Fruit fly (Drosophila melanogaster) whole organism, embryonic: ENCODE results near the gene Ccdc114.

Experiments
- B-H1 ChIP-seq: fragments of 200-800 bp; sonication (Bioruptor generic); IDR thresholded peaks from 3 replicates; pipeline ENCODE4 v1.3.6; 2022; ENCODE audit warnings: missing biosample characterization, missing genetic modification characterization
- CG10147 ChIP-seq: fragments of 200-800 bp; sonication (Bioruptor generic); optimal IDR thresholded peaks from 2 replicates; lab custom pipeline; 2019; ENCODE audit warnings: missing biosample characterization, mild to moderate bottlenecking, missing genetic modification characterization, moderate library complexity
- CG10267 ChIP-seq: fragments of 200-800 bp; sonication (Bioruptor generic); optimal IDR thresholded peaks from 2 replicates; lab custom pipeline; 2018; ENCODE audit warnings: missing biosample characterization, mild to moderate bottlenecking, missing genetic modification characterization, moderate library complexity
- CG10321 ChIP-seq: fragments of 200-800 bp; sonication (Bioruptor generic); IDR thresholded peaks from 2 replicates; pipeline ENCODE4 v1.3.6; 2022; ENCODE audit warnings: missing biosample characterization, missing genetic modification characterization
- CG11723 ChIP-seq: fragments of 200-800 bp; sonication (Bioruptor generic); optimal IDR thresholded peaks from 2 replicates; lab custom pipeline; 2017; ENCODE audit warnings: missing biosample characterization, mild to moderate bottlenecking, missing genetic modification characterization
- CG12744 ChIP-seq: fragments of 200-800 bp; sonication (Bioruptor generic); optimal IDR thresholded peaks from 2 replicates; lab custom pipeline; 2016; ENCODE audit warnings: missing biosample characterization, missing genetic modification characterization
- CG15514 ChIP-seq: fragments of 200-800 bp; sonication (Bioruptor generic); optimal IDR thresholded peaks from 3 replicates; lab custom pipeline; 2017; ENCODE audit warnings: missing biosample characterization, missing genetic modification characterization, mild to moderate bottlenecking, moderate library complexity, missing genetic modification reagents
- CG15696 ChIP-seq: fragments of 200-800 bp; sonication (Bioruptor generic); optimal IDR thresholded peaks from 2 replicates; lab custom pipeline; 2019; ENCODE audit warnings: missing biosample characterization, mild to moderate bottlenecking, missing genetic modification characterization, moderate library complexity
- CG17328 ChIP-seq: fragments of 200-800 bp; sonication (Bioruptor generic); IDR thresholded peaks from 2 replicates; pipeline ENCODE4 v1.3.6; 2022; ENCODE audit warnings: missing biosample characterization, missing genetic modification characterization
- CG1832 ChIP-seq: fragments of 200-800 bp; sonication (Bioruptor generic); optimal IDR thresholded peaks from 2 replicates; lab custom pipeline; 2017; ENCODE audit warnings: missing biosample characterization, mild to moderate bottlenecking, missing genetic modification characterization, inconsistent platforms
- CG2712 ChIP-seq: fragments of 200-800 bp; optimal IDR thresholded peaks from 3 replicates; lab custom pipeline; 2019; ENCODE audit warnings: missing biosample characterization, mild to moderate bottlenecking, missing genetic modification characterization, moderate library complexity
- CG30403 ChIP-seq: fragments of 200-800 bp; sonication (Bioruptor generic); optimal IDR thresholded peaks from 3 replicates; lab custom pipeline; 2016; ENCODE audit warnings: missing biosample characterization, missing genetic modification characterization
- CG32532 ChIP-seq: fragments of 200-800 bp; sonication (Bioruptor generic); IDR thresholded peaks from 2 replicates; pipeline ENCODE4 v1.3.6; 2022; ENCODE audit warnings: missing biosample characterization, missing genetic modification characterization
- CG9609 ChIP-seq: fragments of 200-800 bp; sonication (Bioruptor generic); optimal IDR thresholded peaks from 3 replicates; lab custom pipeline; 2016; ENCODE audit warnings: missing biosample characterization, missing genetic modification characterization
- Chrac-16 ChIP-seq: fragments of 200-800 bp; sonication (Bioruptor generic); optimal IDR thresholded peaks from 3 replicates; lab custom pipeline; 2016; ENCODE audit warnings: missing biosample characterization, missing genetic modification characterization
- Dad ChIP-seq: fragments of 200-800 bp; sonication (Bioruptor generic); optimal IDR thresholded peaks from 3 replicates; lab custom pipeline; 2016; ENCODE audit warnings: missing biosample characterization, missing genetic modification characterization
- Dbx ChIP-seq: fragments of 200-800 bp; sonication (Bioruptor generic); IDR thresholded peaks from 3 replicates; pipeline ENCODE4 v1.3.6; 2022; ENCODE audit warnings: missing biosample characterization, missing genetic modification characterization
- Dek ChIP-seq: fragments of 200-800 bp; sonication (Bioruptor generic); optimal IDR thresholded peaks from 3 replicates; lab custom pipeline; 2019; ENCODE audit warnings: missing biosample characterization, mild to moderate bottlenecking, missing genetic modification characterization, moderate library complexity
- Dll ChIP-seq: fragments of 200-800 bp; sonication (Bioruptor generic); IDR thresholded peaks from 4 replicates; pipeline ENCODE4 v1.3.6; 2022; ENCODE audit warnings: missing biosample characterization, missing genetic modification characterization; ENCODE audit not compliant: partially characterized antibody
- Hr78 ChIP-seq, 2 experiments: fragments of 200-800 bp in 1 of 2; fragments of >200 bp in 1 of 2; sonication (Bioruptor generic) in 1 of 2; optimal IDR thresholded peaks; 2 replicates each; lab custom pipeline; 2017 to 2019; ENCODE audit warnings: missing biosample characterization in 2 of 2, missing genetic modification characterization in 2 of 2, mild to moderate bottlenecking in 1 of 2, moderate library complexity in 1 of 2
- Mad ChIP-seq: fragments of 200-800 bp; sonication (Bioruptor generic); optimal IDR thresholded peaks from 2 replicates; lab custom pipeline; 2016; ENCODE audit warnings: missing biosample characterization, missing genetic modification characterization
- Myb ChIP-seq: fragments of 200-800 bp; sonication (Bioruptor generic); optimal IDR thresholded peaks from 2 replicates; lab custom pipeline; 2016; ENCODE audit warnings: missing biosample characterization, missing genetic modification characterization
- NFAT ChIP-seq: fragments of 200-800 bp; sonication (Bioruptor generic); IDR thresholded peaks from 2 replicates; pipeline ENCODE4 v1.3.6; 2022; ENCODE audit warnings: missing biosample characterization, missing genetic modification characterization
- Nf-YB ChIP-seq: fragments of 200-800 bp; sonication (Bioruptor generic); optimal IDR thresholded peaks from 3 replicates; lab custom pipeline; 2019; ENCODE audit warnings: missing biosample characterization, mild to moderate bottlenecking, missing genetic modification characterization, moderate library complexity
- Nf-YC ChIP-seq: fragments of 200-800 bp; optimal IDR thresholded peaks from 3 replicates; lab custom pipeline; 2019; ENCODE audit warnings: missing biosample characterization, mild to moderate bottlenecking, missing genetic modification characterization, moderate library complexity
- Optix ChIP-seq: fragments of 200-800 bp; sonication (Bioruptor generic); IDR thresholded peaks from 3 replicates; pipeline ENCODE4 v1.3.6; 2022; ENCODE audit warnings: missing biosample characterization, missing genetic modification characterization
- Rx ChIP-seq: fragments of 200-800 bp; sonication (Bioruptor generic); IDR thresholded peaks from 2 replicates; pipeline ENCODE4 v1.3.6; 2022; ENCODE audit warnings: missing biosample characterization, missing genetic modification characterization
- Scr ChIP-seq: fragments of 200-800 bp; sonication (Bioruptor generic); IDR thresholded peaks from 2 replicates; pipeline ENCODE4 v1.3.6; 2022; ENCODE audit warnings: missing biosample characterization, missing genetic modification characterization; ENCODE audit not compliant: partially characterized antibody
- Six4 ChIP-seq: fragments of 200-800 bp; sonication (Bioruptor generic); optimal IDR thresholded peaks from 2 replicates; lab custom pipeline; 2016; ENCODE audit warnings: missing biosample characterization, missing genetic modification characterization
- Stat92E ChIP-seq, 3 experiments: fragments of >200 bp in 2 of 3; fragments of 200-800 bp in 1 of 3; sonication (Bioruptor generic) in 1 of 3; optimal IDR thresholded peaks; 2 replicates each; lab custom pipeline; 2017 to 2019; ENCODE audit warnings: missing biosample characterization in 3 of 3, missing genetic modification characterization in 3 of 3, mild to moderate bottlenecking in 1 of 3, moderate library complexity in 1 of 3
- al ChIP-seq: fragments of 200-800 bp; sonication (Bioruptor generic); IDR thresholded peaks from 2 replicates; pipeline ENCODE4 v1.3.6; 2022; ENCODE audit warnings: missing biosample characterization, missing genetic modification characterization
- amos ChIP-seq: fragments of 200-800 bp; sonication (Bioruptor generic); IDR thresholded peaks from 2 replicates; pipeline ENCODE4 v1.3.6; 2022; ENCODE audit warnings: missing biosample characterization, missing genetic modification characterization; ENCODE audit not compliant: partially characterized antibody
- bab2 ChIP-seq: fragments of 200-800 bp; sonication (Bioruptor generic); optimal IDR thresholded peaks from 2 replicates; lab custom pipeline; 2016; ENCODE audit warnings: missing biosample characterization, missing genetic modification characterization
- bsh ChIP-seq, 2 experiments: fragments of 200-800 bp; sonication (Bioruptor generic); optimal IDR thresholded peaks; 2 replicates each; lab custom pipeline; 2017 to 2018; ENCODE audit warnings: mild to moderate bottlenecking in 2 of 2, missing biosample characterization in 2 of 2, missing genetic modification characterization in 2 of 2, moderate library complexity in 1 of 2
- cad ChIP-seq: fragments of >200 bp; optimal IDR thresholded peaks from 2 replicates; lab custom pipeline; 2017; ENCODE audit warnings: missing biosample characterization, missing genetic modification characterization
- cg ChIP-seq: fragments of 200-800 bp; sonication (Bioruptor generic); optimal IDR thresholded peaks from 3 replicates; lab custom pipeline; 2019; ENCODE audit warnings: missing biosample characterization, mild to moderate bottlenecking, missing genetic modification characterization, moderate library complexity
- chinmo ChIP-seq: fragments of 200-800 bp; sonication (Bioruptor generic); IDR thresholded peaks from 4 replicates; pipeline ENCODE4 v1.3.6; 2022; ENCODE audit warnings: missing biosample characterization, missing genetic modification characterization; ENCODE audit not compliant: partially characterized antibody
- exex ChIP-seq: fragments of 200-800 bp; sonication (Bioruptor generic); optimal IDR thresholded peaks from 4 replicates; lab custom pipeline; 2018; ENCODE audit warnings: missing biosample characterization, mild to moderate bottlenecking, missing genetic modification characterization, moderate library complexity
- ftz-f1 ChIP-seq: fragments of 200-800 bp; sonication (Bioruptor generic); optimal IDR thresholded peaks from 2 replicates; lab custom pipeline; 2016; ENCODE audit warnings: missing biosample characterization, missing genetic modification characterization
- grau ChIP-seq: fragments of 200-800 bp; optimal IDR thresholded peaks from 3 replicates; lab custom pipeline; 2019; ENCODE audit warnings: missing biosample characterization, mild to moderate bottlenecking, missing genetic modification characterization, moderate library complexity
- grn ChIP-seq: fragments of 200-800 bp; sonication (Bioruptor generic); optimal IDR thresholded peaks from 3 replicates; lab custom pipeline; 2017; ENCODE audit warnings: missing biosample characterization, missing genetic modification characterization
- gsb-n ChIP-seq: fragments of 200-800 bp; sonication (Bioruptor generic); optimal IDR thresholded peaks from 3 replicates; lab custom pipeline; 2018; ENCODE audit warnings: missing biosample characterization, mild to moderate bottlenecking, missing genetic modification characterization
- kay ChIP-seq: fragments of 200-800 bp; sonication (Bioruptor generic); optimal IDR thresholded peaks from 2 replicates; lab custom pipeline; 2016; ENCODE audit warnings: missing biosample characterization, missing genetic modification characterization
- pb ChIP-seq: fragments of 200-800 bp; sonication (Bioruptor generic); optimal IDR thresholded peaks from 3 replicates; lab custom pipeline; 2016; ENCODE audit warnings: missing biosample characterization, missing genetic modification characterization
- phol ChIP-seq: fragments of 200-800 bp; sonication (Bioruptor generic); optimal IDR thresholded peaks from 3 replicates; lab custom pipeline; 2018; ENCODE audit warnings: missing biosample characterization, mild to moderate bottlenecking, missing genetic modification characterization, moderate library complexity
- sens ChIP-seq: fragments of 200-800 bp; sonication (Bioruptor generic); peaks from one replicate; lab custom pipeline; 2016; ENCODE audit warnings: missing biosample characterization, missing genetic modification characterization
- slbo ChIP-seq: fragments of 200-800 bp; sonication (Bioruptor generic); IDR thresholded peaks from 2 replicates; pipeline ENCODE4 v1.3.6; 2022; ENCODE audit warnings: missing biosample characterization, missing genetic modification characterization
- twi ChIP-seq: fragments of 200-800 bp; optimal IDR thresholded peaks from 2 replicates; lab custom pipeline; 2019; ENCODE audit warnings: missing biosample characterization, mild to moderate bottlenecking, missing genetic modification characterization, moderate library complexity

Gene Ccdc114

DNA sequence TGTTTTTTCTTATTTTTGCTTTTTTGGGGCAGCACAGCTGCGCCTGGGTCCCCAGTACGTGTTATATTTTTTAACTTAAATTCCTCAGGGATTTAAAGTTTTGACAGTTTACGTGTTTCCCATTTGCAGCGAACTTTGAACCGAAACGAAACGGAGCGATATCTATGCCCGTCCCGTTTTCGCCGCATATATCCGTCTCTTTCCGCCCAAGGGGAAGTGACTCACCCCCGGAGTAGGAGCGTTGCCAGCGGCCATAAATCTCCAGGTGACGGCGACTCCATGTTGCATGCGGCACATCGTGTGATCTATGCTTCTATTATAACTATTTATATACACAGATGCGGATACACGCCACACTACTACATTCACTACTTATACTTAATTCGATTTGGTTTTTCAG lies 37.2 kb upstream of the Ccdc114 start:
- no peak for TF ChIP-seq CG12744 (GFP tag; lab: Kevin White, UChicago)
- TF ChIP-seq CG1832 = peak; percentile 71
- TF ChIP-seq CG17328 (GFP tag; lab: Robert Waterston, UW) = no peak
- TF ChIP-seq Nf-YC = peak; percentile 71
- TF ChIP-seq CG32532 (GFP tag; lab: Robert Waterston, UW) = no peak
- TF ChIP-seq Hr78 (GFP tag; optimal IDR thresholded peaks at IDR 0.05; lab: Kevin White, UChicago) = peak in 1 of 2 experiments; percentile 75
- no peak for TF ChIP-seq CG30403
- TF ChIP-seq Nf-YB = peak; percentile 77
- no peak for TF ChIP-seq CG9609
- TF ChIP-seq pb (GFP tag; lab: Kevin White, UChicago) = no peak
- TF ChIP-seq gsb-n = peak; percentile 51
- TF ChIP-seq Dad (GFP tag; lab: Kevin White, UChicago) = no peak
- TF ChIP-seq cad (GFP tag; lab: Kevin White, UChicago) = peak; percentile 72
- TF ChIP-seq amos (GFP tag; lab: Robert Waterston, UW) = no peak
- TF ChIP-seq twi (tag; lab: Kevin White, UChicago) = peak; percentile 29
- no peak for TF ChIP-seq CG11723
- TF ChIP-seq Myb (GFP tag; lab: Kevin White, UChicago) = no peak
- TF ChIP-seq exex (tag; lab: Kevin White, UChicago) = no peak
- peak; percentile 33 for TF ChIP-seq phol (tag; lab: Kevin White, UChicago)
- TF ChIP-seq CG10321 = peak; percentile 88
- no peak for TF ChIP-seq Six4 (GFP tag; lab: Kevin White, UChicago)
- peak; percentile 40 for TF ChIP-seq cg (GFP tag; lab: Kevin White, UChicago)
- TF ChIP-seq sens (GFP tag; lab: Kevin White, UChicago) = peak; percentile 69
- TF ChIP-seq, all 482 proteins: peak for 11

DNA sequence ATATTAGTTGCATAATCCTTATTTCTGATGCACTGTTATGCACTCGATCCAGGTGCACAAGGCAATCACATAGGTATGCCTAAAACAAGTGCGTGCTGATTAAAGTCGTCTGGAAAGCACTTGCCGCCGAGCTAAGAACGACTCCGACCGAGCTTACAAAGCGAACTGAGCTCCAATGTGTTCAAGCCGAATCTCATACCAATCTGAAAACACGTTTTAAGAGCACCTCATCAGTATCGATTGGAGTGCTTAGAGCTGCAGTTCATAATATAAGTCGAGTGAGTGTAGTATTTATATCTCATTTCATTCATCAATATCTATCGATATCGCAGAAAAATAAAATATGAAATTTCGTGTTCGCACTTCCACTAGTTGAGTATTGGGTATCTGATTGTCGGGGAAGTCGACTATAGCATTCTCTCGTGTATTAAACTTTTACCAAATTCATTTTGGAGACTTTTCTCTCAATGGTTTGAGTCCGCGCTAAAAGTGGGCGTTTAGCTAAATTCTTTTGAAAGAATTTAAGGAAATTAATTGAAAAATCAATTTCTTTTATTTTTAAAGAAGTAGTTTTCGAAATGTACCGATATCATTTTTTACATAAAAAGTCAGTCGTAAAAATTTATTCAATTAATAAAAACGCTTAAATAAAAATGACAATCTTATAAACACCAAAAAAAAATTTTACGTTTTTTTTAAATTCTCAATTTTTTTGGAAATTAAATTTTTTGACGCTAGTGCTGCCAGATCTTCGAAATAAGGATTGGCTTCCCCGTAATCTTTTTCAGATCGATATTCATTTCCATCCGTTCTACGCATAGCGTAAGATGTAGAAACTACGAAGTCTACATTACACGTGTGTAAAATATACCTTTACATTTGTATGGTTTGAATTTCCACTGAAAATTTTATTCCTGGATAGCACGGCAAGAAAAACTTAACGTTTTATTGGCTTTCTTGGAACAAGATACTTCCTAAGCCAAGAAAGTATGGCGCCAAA lies 31.3 kb upstream of the Ccdc114 start, which contains the start of gene modSP:
Gene modSP (minus strand): TSS at position 169 of the 1,000 bp plus-strand sequence.
- TF ChIP-seq bab2 (peak; percentile 37), Dbx (GFP tag; lab: Robert Waterston, UW) (0 out of 3 replicates have a peak, but pooled peaks have one; percentile 31), Mad (GFP tag; lab: Kevin White, UChicago) (peak; percentile 37), CG10267 (tag; lab: Kevin White, UChicago) (peak; percentile 35), chinmo (GFP tag; lab: Robert Waterston, UW) (peak; percentile 91), CG15696 (tag; lab: Kevin White, UChicago) (peak; percentile 14), bsh (GFP tag; optimal IDR thresholded peaks at IDR 0.05; lab: Kevin White, UChicago) (peak in 1 of 2 experiments; percentile 18), al (GFP tag; lab: Robert Waterston, UW) (0 out of 2 replicates have a peak, but pooled peaks have one; percentile 16), B-H1 (peak; percentile 21; the same call in 1 of the 3 replicates), CG2712 (tag; lab: Kevin White, UChicago) (peak; percentile 30), Rx (GFP tag; lab: Robert Waterston, UW) (peak; percentile 22; the same call in 1 of the 2 replicates), Scr (GFP tag; lab: Robert Waterston, UW) (peak; percentile 74), Chrac-16 (GFP tag; lab: Kevin White, UChicago) (peak; percentile 10), CG15514 (peak; percentile 50), Dek (tag; lab: Kevin White, UChicago) (peak; percentile 4), grau (peak; percentile 20), ftz-f1 (no peak), slbo (GFP tag; lab: Robert Waterston, UW) (peak; percentile 73), Dll (peak; percentile 80), NFAT (GFP tag; lab: Robert Waterston, UW) (0 out of 2 replicates have a peak, but pooled peaks have one; percentile 32), grn (GFP tag; lab: Kevin White, UChicago) (peak; percentile 69), CG10147 (GFP tag; lab: Kevin White, UChicago) (peak; percentile 16), Stat92E (GFP tag; optimal IDR thresholded peaks at IDR 0.05; lab: Kevin White, UChicago) (peak in 1 of 3 experiments; percentile 35), kay (GFP tag; lab: Kevin White, UChicago) (peak; percentile 33), Optix (GFP tag; lab: Robert Waterston, UW) (peak; percentile 28; the same call in 1 of the 3 replicates)
